Worm (Caenorhabditis elegans): ENCODE measurements around the gene D1086.17.
"Not testable (repeated sequence)": the region's sequence is repeated elsewhere in the genome, so short reads cannot be mapped to it uniquely, and the experiment has no call there.

Gene D1086.17

ce11 chrV:14028256-14028743, 39.4 kb upstream of the D1086.17 start:
- TF ChIP-seq sma-3 (GFP tag; optimal IDR thresholded peaks at IDR 0.05) (peak; percentile 72), lin-39 (tag; optimal IDR thresholded peaks at IDR 0.05) (no peak), peb-1 (tag; optimal IDR thresholded peaks at IDR 0.05) (no peak), Y55F3AM.14 (GFP tag; optimal IDR thresholded peaks at IDR 0.05) (peak; percentile 47), sma-9 (GFP tag; optimal IDR thresholded peaks at IDR 0.05) (peak; percentile 40), sma-9 (tag; optimal IDR thresholded peaks at IDR 0.05) (no peak), mdl-1 (tag; optimal IDR thresholded peaks at IDR 0.05) (no peak), unc-55 (GFP tag; optimal IDR thresholded peaks at IDR 0.05) (no peak), ztf-4 (tag; optimal IDR thresholded peaks at IDR 0.05) (no peak), ztf-1 (GFP tag; conservative IDR thresholded peaks at IDR 0.05) (no peak), egl-27 (tag; optimal IDR thresholded peaks at IDR 0.05) (no peak), unc-39 (tag; optimal IDR thresholded peaks at IDR 0.05) (no peak), dmd-4 (tag; optimal IDR thresholded peaks at IDR 0.05) (no peak), ama-1 (optimal IDR thresholded peaks at IDR 0.05) (peak; percentile 89), ceh-82 (tag; optimal IDR thresholded peaks at IDR 0.05) (no peak), F13H6.1 (tag; optimal IDR thresholded peaks at IDR 0.05) (peak; percentile 18), crh-2 (tag; optimal IDR thresholded peaks at IDR 0.05) (peak; percentile 61), lin-13 (GFP tag; optimal IDR thresholded peaks at IDR 0.05) (peak; percentile 29), zag-1 (tag; optimal IDR thresholded peaks at IDR 0.05) (no peak), gmeb-1 (tag; optimal IDR thresholded peaks at IDR 0.05) (peak; percentile 52), skn-1 (tag; optimal IDR thresholded peaks at IDR 0.05) (no peak), fos-1 (tag; optimal IDR thresholded peaks at IDR 0.05) (peak; percentile 4), unc-62 (GFP tag; optimal IDR thresholded peaks at IDR 0.05) (no peak), snpc-4 (tag; optimal IDR thresholded peaks at IDR 0.05) (peak; percentile 95), nhr-6 (tag; optimal IDR thresholded peaks at IDR 0.05) (no peak), mbf-1 (tag; optimal IDR thresholded peaks at IDR 0.05) (no peak), lsy-2 (tag; optimal IDR thresholded peaks at IDR 0.05) (peak in 1 of 2 experiments; percentile 42), alr-1 (tag; optimal IDR thresholded peaks at IDR 0.05) (no peak), nhr-21 (tag; optimal IDR thresholded peaks at IDR 0.05) (peak; percentile 59)

ce11 chrV:14033649-14034048, 34.0 kb upstream of the D1086.17 start, which contains the start of gene ins-10:
Gene ins-10 (plus strand): TSS chrV:14033949.
- no peak for TF ChIP-seq alr-1 (tag; optimal IDR thresholded peaks at IDR 0.05)
- TF ChIP-seq sma-3 (GFP tag; optimal IDR thresholded peaks at IDR 0.05): no peak
- TF ChIP-seq blmp-1 (tag; optimal IDR thresholded peaks at IDR 0.05; ENCODE audit: insufficient read depth): no peak
- TF ChIP-seq gmeb-1 (tag; optimal IDR thresholded peaks at IDR 0.05): no peak
- TF ChIP-seq F13H6.1 (tag; optimal IDR thresholded peaks at IDR 0.05): no peak
- no peak for TF ChIP-seq nhr-6 (tag; optimal IDR thresholded peaks at IDR 0.05)

- TF ChIP-seq gmeb-1 (tag; optimal IDR thresholded peaks at IDR 0.05) (peak; percentile 8), sma-3 (GFP tag; optimal IDR thresholded peaks at IDR 0.05) (peak; percentile 28), F13H6.1 (tag; optimal IDR thresholded peaks at IDR 0.05) (peak; percentile 58), lin-13 (GFP tag; optimal IDR thresholded peaks at IDR 0.05) (peak; percentile 4), lsy-2 (tag; optimal IDR thresholded peaks at IDR 0.05) (peak in 1 of 2 experiments; percentile 35), unc-55 (GFP tag; optimal IDR thresholded peaks at IDR 0.05) (peak; percentile 25), nhr-129 (tag; optimal IDR thresholded peaks at IDR 0.05) (peak; percentile 5), sma-9 (GFP tag; optimal IDR thresholded peaks at IDR 0.05) (peak; percentile 28)
- not testable (repeated sequence) for TF ChIP-seq sma-9 (tag; optimal IDR thresholded peaks at IDR 0.05)
These were observed 29.2 kb upstream of the D1086.17 start, which contains the start of gene vps-39 for ce11 chrV:14038328-14039084. Gene vps-39 (minus strand): TSS chrV:14038378.

- not testable (repeated sequence) for TF ChIP-seq aly-2 (tag; optimal IDR thresholded peaks at IDR 0.05); elt-1 (tag; optimal IDR thresholded peaks at IDR 0.05); sma-3 (GFP tag; optimal IDR thresholded peaks at IDR 0.05)
These were observed 18.4 kb upstream of the D1086.17 start, which contains the start of gene F58D12.1 for ce11 chrV:14049274-14049673. Gene F58D12.1 (plus strand): TSS chrV:14049574.

- peak; percentile 78 for TF ChIP-seq unc-55 (GFP tag; optimal IDR thresholded peaks at IDR 0.05)
- peak; percentile 60 for TF ChIP-seq dmd-4 (tag; optimal IDR thresholded peaks at IDR 0.05)
- TF ChIP-seq R02D3.7 (tag; optimal IDR thresholded peaks at IDR 0.05): peak; percentile 48
- TF ChIP-seq fos-1 (tag; optimal IDR thresholded peaks at IDR 0.05): peak; percentile 83
- peak; percentile 98 for TF ChIP-seq sma-3 (GFP tag; optimal IDR thresholded peaks at IDR 0.05)
- TF ChIP-seq mab-5 (tag; optimal IDR thresholded peaks at IDR 0.05): peak; percentile 67
- TF ChIP-seq skn-1 (tag; optimal IDR thresholded peaks at IDR 0.05): peak; percentile 13
- TF ChIP-seq ceh-82 (tag; optimal IDR thresholded peaks at IDR 0.05): peak; percentile 67
- peak; percentile 68 for TF ChIP-seq nhr-129 (tag; optimal IDR thresholded peaks at IDR 0.05)
- peak; percentile 86 for TF ChIP-seq Y55F3AM.14 (GFP tag; optimal IDR thresholded peaks at IDR 0.05)
- TF ChIP-seq blmp-1 (tag; optimal IDR thresholded peaks at IDR 0.05; ENCODE audit: insufficient read depth): peak; percentile 80
- TF ChIP-seq mdl-1 (tag; optimal IDR thresholded peaks at IDR 0.05): peak; percentile 58 to 68
- TF ChIP-seq C34F6.9 (tag; optimal IDR thresholded peaks at IDR 0.05): peak; percentile 91
- TF ChIP-seq F13H6.1 (tag; optimal IDR thresholded peaks at IDR 0.05): peak; percentile 96
- TF ChIP-seq lsy-2 (tag; optimal IDR thresholded peaks at IDR 0.05): peak; percentile 82 to 93
- TF ChIP-seq unc-62 (GFP tag; optimal IDR thresholded peaks at IDR 0.05): peak; percentile 55
- peak; percentile 88 for TF ChIP-seq gmeb-1 (tag; optimal IDR thresholded peaks at IDR 0.05)
- TF ChIP-seq crh-2 (tag; optimal IDR thresholded peaks at IDR 0.05): peak; percentile 93
- peak; percentile 33 for TF ChIP-seq nhr-237 (tag; optimal IDR thresholded peaks at IDR 0.05)
- TF ChIP-seq zag-1 (tag; optimal IDR thresholded peaks at IDR 0.05): peak; percentile 69
- TF ChIP-seq nhr-25 (tag; optimal IDR thresholded peaks at IDR 0.05): peak; percentile 90
- peak; percentile 7 for TF ChIP-seq nhr-77 (tag; optimal IDR thresholded peaks at IDR 0.05)
- peak; percentile 84 for TF ChIP-seq ztf-4 (tag; optimal IDR thresholded peaks at IDR 0.05)
- peak; percentile 39 for TF ChIP-seq nhr-10 (tag; optimal IDR thresholded peaks at IDR 0.05)
- TF ChIP-seq nhr-21 (tag; optimal IDR thresholded peaks at IDR 0.05): peak; percentile 97
These were observed 12.6 kb upstream of the D1086.17 start for ce11 chrV:14055097-14055496.

All from whole organism, L2 larva.